Worm (Caenorhabditis elegans): ENCODE data around the gene dpy-18.

- TF ChIP-seq klf-2 (GFP tag; conservative IDR thresholded peaks at IDR 0.05) (no peak), tab-1 (GFP tag; IDR thresholded peaks at IDR 0.05) (no peak), flt-1 (GFP tag; IDR thresholded peaks at IDR 0.05) (no peak), cog-1 (tag; optimal IDR thresholded peaks at IDR 0.05) (no peak), med-1 (GFP tag; optimal IDR thresholded peaks at IDR 0.05; ENCODE audit: insufficient read depth) (no peak), T22C8.4 (GFP tag; IDR thresholded peaks at IDR 0.05) (no peak), ztf-29 (GFP tag; IDR thresholded peaks at IDR 0.05) (no peak), ref-1 (GFP tag; conservative IDR thresholded peaks at IDR 0.05) (no peak), ztf-23 (GFP tag; IDR thresholded peaks at IDR 0.05) (no peak)
These were observed 670 bp upstream of the dpy-18 start for ce11 chrIII:11378450-11378849.
